Fruit fly (Drosophila melanogaster) whole organism, embryonic: ENCODE results near the gene CG9117.

Experiments used
- Bdp1 ChIP-seq: fragments of 200-800 bp; sonication (Bioruptor generic); optimal IDR thresholded peaks from 3 replicates; lab custom pipeline; 2016; ENCODE audit warnings: missing biosample characterization, missing genetic modification characterization
- CG10979 ChIP-seq: fragments of 200-800 bp; sonication (Bioruptor generic); optimal IDR thresholded peaks from 2 replicates; lab custom pipeline; 2018; ENCODE audit warnings: missing biosample characterization, mild to moderate bottlenecking, missing genetic modification characterization, moderate library complexity
- CG11504 ChIP-seq: fragments of 200-800 bp; sonication (Bioruptor generic); optimal IDR thresholded peaks from 3 replicates; lab custom pipeline; 2019; ENCODE audit warnings: missing biosample characterization, mild to moderate bottlenecking, missing genetic modification characterization, moderate library complexity
- CG11560 ChIP-seq: fragments of 200-800 bp; sonication (Bioruptor generic); IDR thresholded peaks from 3 replicates; pipeline ENCODE4 v1.3.6; 2022; ENCODE audit warnings: missing biosample characterization, missing genetic modification characterization
- CG13123 ChIP-seq: fragments of 200-800 bp; sonication (Bioruptor generic); optimal IDR thresholded peaks from 2 replicates; lab custom pipeline; 2016; ENCODE audit warnings: missing biosample characterization, missing genetic modification characterization
- CG13287 ChIP-seq: fragments of 200-800 bp; sonication (Bioruptor generic); IDR thresholded peaks from 2 replicates; pipeline ENCODE4 v1.3.6; 2022; ENCODE audit warnings: missing biosample characterization, missing genetic modification characterization; ENCODE audit not compliant: partially characterized antibody
- CG13775 ChIP-seq: fragments of 200-800 bp; sonication (Bioruptor generic); optimal IDR thresholded peaks from 3 replicates; lab custom pipeline; 2017; ENCODE audit warnings: missing biosample characterization, mild to moderate bottlenecking, missing genetic modification characterization
- CG15269 ChIP-seq: fragments of 200-800 bp; sonication (Bioruptor generic); optimal IDR thresholded peaks from 2 replicates; lab custom pipeline; 2018; ENCODE audit warnings: missing biosample characterization, mild to moderate bottlenecking, missing genetic modification characterization, moderate library complexity
- CG15696 ChIP-seq: fragments of 200-800 bp; sonication (Bioruptor generic); optimal IDR thresholded peaks from 2 replicates; lab custom pipeline; 2019; ENCODE audit warnings: missing biosample characterization, mild to moderate bottlenecking, missing genetic modification characterization, moderate library complexity
- CG17328 ChIP-seq: fragments of 200-800 bp; sonication (Bioruptor generic); IDR thresholded peaks from 2 replicates; pipeline ENCODE4 v1.3.6; 2022; ENCODE audit warnings: missing biosample characterization, missing genetic modification characterization
- CG17568 ChIP-seq: fragments of 200-800 bp; sonication (Bioruptor generic); optimal IDR thresholded peaks from 2 replicates; lab custom pipeline; 2018; ENCODE audit warnings: missing biosample characterization, mild to moderate bottlenecking, missing genetic modification characterization, moderate library complexity
- CG17829 ChIP-seq: fragments of 200-800 bp; optimal IDR thresholded peaks from 2 replicates; lab custom pipeline; 2019; ENCODE audit warnings: missing biosample characterization, mild to moderate bottlenecking, missing genetic modification characterization, moderate library complexity
- CG1792 ChIP-seq: fragments of 200-800 bp; sonication (Bioruptor generic); optimal IDR thresholded peaks from 2 replicates; lab custom pipeline; 2016; ENCODE audit warnings: missing biosample characterization, missing genetic modification characterization
- CG30403 ChIP-seq: fragments of 200-800 bp; sonication (Bioruptor generic); optimal IDR thresholded peaks from 3 replicates; lab custom pipeline; 2016; ENCODE audit warnings: missing biosample characterization, missing genetic modification characterization
- CG31365 ChIP-seq: fragments of 200-800 bp; sonication (Bioruptor generic); optimal IDR thresholded peaks from 2 replicates; lab custom pipeline; 2018; ENCODE audit warnings: missing biosample characterization, mild to moderate bottlenecking, missing genetic modification characterization
- CG32767 ChIP-seq: fragments of 200-800 bp; sonication (Bioruptor generic); IDR thresholded peaks from 2 replicates; pipeline ENCODE4 v1.3.6; 2022; ENCODE audit warnings: missing biosample characterization, missing genetic modification characterization
- CG34376 ChIP-seq: fragments of 200-800 bp; sonication (Bioruptor generic); optimal IDR thresholded peaks from 2 replicates; lab custom pipeline; 2018; ENCODE audit warnings: missing biosample characterization, mild to moderate bottlenecking, missing genetic modification characterization
- CG3726 ChIP-seq: fragments of 200-800 bp; sonication (Bioruptor generic); IDR thresholded peaks from 3 replicates; pipeline ENCODE4, ENCODE4 v1.3.6; 2022; ENCODE audit warnings: missing biosample characterization, missing genetic modification characterization
- CG3838 ChIP-seq: fragments of 200-800 bp; sonication (Bioruptor generic); optimal IDR thresholded peaks from 3 replicates; lab custom pipeline; 2016; ENCODE audit warnings: missing biosample characterization, missing genetic modification characterization
- CG4707 ChIP-seq: fragments of 200-800 bp; sonication (Bioruptor generic); optimal IDR thresholded peaks from 2 replicates; lab custom pipeline; 2018; ENCODE audit warnings: missing biosample characterization, mild to moderate bottlenecking, missing genetic modification characterization, moderate library complexity
- CG4854 ChIP-seq: fragments of 200-800 bp; sonication (Bioruptor generic); optimal IDR thresholded peaks from 2 replicates; lab custom pipeline; 2016; ENCODE audit warnings: missing biosample characterization, missing genetic modification characterization, inconsistent platforms
- CG8478 ChIP-seq: fragments of >200 bp; optimal IDR thresholded peaks from 2 replicates; lab custom pipeline; 2018
- CG9727 ChIP-seq: fragments of 200-800 bp; sonication (Bioruptor generic); optimal IDR thresholded peaks from 3 replicates; lab custom pipeline; 2017; ENCODE audit warnings: missing biosample characterization, mild to moderate bottlenecking, missing genetic modification characterization
- CrebB ChIP-seq: fragments of 200-800 bp; sonication (Bioruptor generic); optimal IDR thresholded peaks from 3 replicates; lab custom pipeline; 2018; ENCODE audit warnings: missing biosample characterization, mild to moderate bottlenecking, missing genetic modification characterization
- Dip3 ChIP-seq: fragments of 200-800 bp; sonication (Bioruptor generic); optimal IDR thresholded peaks from 3 replicates; lab custom pipeline; 2016; ENCODE audit warnings: missing biosample characterization, missing genetic modification characterization
- Eip74EF ChIP-seq, 2 experiments: fragments of 200-800 bp in 1 of 2; fragments of >200 bp in 1 of 2; sonication (Bioruptor generic) in 1 of 2; optimal IDR thresholded peaks; 2 replicates each; lab custom pipeline; 2017 to 2019; ENCODE audit warnings: missing biosample characterization in 2 of 2, missing genetic modification characterization in 2 of 2, mild to moderate bottlenecking in 1 of 2, moderate library complexity in 1 of 2
- GATAe ChIP-seq: fragments of 200-800 bp; sonication (Bioruptor generic); conservative IDR thresholded peaks from 2 replicates; pipeline ENCODE4 v1.3.6; 2022; ENCODE audit warnings: missing biosample characterization, missing genetic modification characterization
- Gug ChIP-seq: fragments of 200-800 bp; sonication (Bioruptor generic); IDR thresholded peaks from 4 replicates; pipeline ENCODE4 v1.3.6; 2022; ENCODE audit warnings: missing biosample characterization, missing genetic modification characterization
- HLH4C ChIP-seq: fragments of 200-800 bp; sonication (Bioruptor generic); IDR thresholded peaks from 3 replicates; pipeline ENCODE4 v1.3.6; 2022; ENCODE audit warnings: missing biosample characterization, missing genetic modification characterization; ENCODE audit not compliant: partially characterized antibody
- Hsf ChIP-seq: fragments of 200-800 bp; sonication (Bioruptor generic); optimal IDR thresholded peaks from 3 replicates; lab custom pipeline; 2016; ENCODE audit warnings: missing biosample characterization, missing genetic modification characterization
- NC2α ChIP-seq: fragments of 200-800 bp; sonication (Bioruptor generic); optimal IDR thresholded peaks from 2 replicates; lab custom pipeline; 2016; ENCODE audit warnings: missing biosample characterization, missing genetic modification characterization
- Nf-YB ChIP-seq: fragments of 200-800 bp; sonication (Bioruptor generic); optimal IDR thresholded peaks from 3 replicates; lab custom pipeline; 2019; ENCODE audit warnings: missing biosample characterization, mild to moderate bottlenecking, missing genetic modification characterization, moderate library complexity
- Scr ChIP-seq: fragments of 200-800 bp; sonication (Bioruptor generic); IDR thresholded peaks from 2 replicates; pipeline ENCODE4 v1.3.6; 2022; ENCODE audit warnings: missing biosample characterization, missing genetic modification characterization; ENCODE audit not compliant: partially characterized antibody
- Sry-β ChIP-seq: fragments of 200-800 bp; sonication (Bioruptor generic); optimal IDR thresholded peaks from 2 replicates; lab custom pipeline; 2018; ENCODE audit warnings: missing biosample characterization, mild to moderate bottlenecking, missing genetic modification characterization, moderate library complexity
- ac ChIP-seq: fragments of 200-800 bp; sonication (Bioruptor generic); optimal IDR thresholded peaks from 3 replicates; lab custom pipeline; 2017; ENCODE audit warnings: missing biosample characterization, mild to moderate bottlenecking, missing genetic modification characterization
- amos ChIP-seq: fragments of 200-800 bp; sonication (Bioruptor generic); IDR thresholded peaks from 2 replicates; pipeline ENCODE4 v1.3.6; 2022; ENCODE audit warnings: missing biosample characterization, missing genetic modification characterization; ENCODE audit not compliant: partially characterized antibody
- caup ChIP-seq: fragments of 200-800 bp; sonication (Bioruptor generic); optimal IDR thresholded peaks from 3 replicates; lab custom pipeline; 2017; ENCODE audit warnings: missing biosample characterization, mild to moderate bottlenecking, missing genetic modification characterization, moderate library complexity; ENCODE audit not compliant: severe bottlenecking
- chinmo ChIP-seq: fragments of 200-800 bp; sonication (Bioruptor generic); IDR thresholded peaks from 4 replicates; pipeline ENCODE4 v1.3.6; 2022; ENCODE audit warnings: missing biosample characterization, missing genetic modification characterization; ENCODE audit not compliant: partially characterized antibody
- crol ChIP-seq: fragments of 200-800 bp; sonication (Bioruptor generic); IDR thresholded peaks from 2 replicates; pipeline ENCODE4 v1.3.6; 2022; ENCODE audit warnings: missing biosample characterization, missing genetic modification characterization
- fru ChIP-seq: fragments of >200 bp; optimal IDR thresholded peaks from 2 replicates; lab custom pipeline; 2017
- gcm ChIP-seq: fragments of 200-800 bp; sonication (Bioruptor generic); optimal IDR thresholded peaks from 2 replicates; lab custom pipeline; 2019; ENCODE audit warnings: missing biosample characterization, mild to moderate bottlenecking, missing genetic modification characterization, moderate library complexity
- klu ChIP-seq: fragments of 200-800 bp; sonication (Bioruptor generic); IDR thresholded peaks from 2 replicates; pipeline ENCODE4 v1.3.6; 2022; ENCODE audit warnings: missing biosample characterization, missing genetic modification characterization
- luna ChIP-seq: fragments of 200-800 bp; sonication (Bioruptor generic); optimal IDR thresholded peaks from 2 replicates; lab custom pipeline; 2016; ENCODE audit warnings: missing biosample characterization, missing genetic modification characterization
- mirr ChIP-seq: fragments of 200-800 bp; sonication (Bioruptor generic); optimal IDR thresholded peaks from 3 replicates; lab custom pipeline; 2018; ENCODE audit warnings: missing biosample characterization, mild to moderate bottlenecking, missing genetic modification characterization
- onecut ChIP-seq: fragments of 200-800 bp; sonication (Bioruptor generic); IDR thresholded peaks from 2 replicates; pipeline ENCODE4 v1.3.6; 2022; ENCODE audit warnings: missing biosample characterization, missing genetic modification characterization
- pita ChIP-seq: fragments of 200-800 bp; sonication (Bioruptor generic); optimal IDR thresholded peaks from 2 replicates; lab custom pipeline; 2017; ENCODE audit warnings: missing biosample characterization, mild to moderate bottlenecking, missing genetic modification characterization
- slbo ChIP-seq: fragments of 200-800 bp; sonication (Bioruptor generic); IDR thresholded peaks from 2 replicates; pipeline ENCODE4 v1.3.6; 2022; ENCODE audit warnings: missing biosample characterization, missing genetic modification characterization
- wor ChIP-seq: fragments of 200-800 bp; sonication (Bioruptor generic); IDR thresholded peaks from 2 replicates; pipeline ENCODE4 v1.3.6; 2022; ENCODE audit warnings: missing biosample characterization, missing genetic modification characterization
- z ChIP-seq: fragments of 200-800 bp; sonication (Bioruptor generic); IDR thresholded peaks from 3 replicates; pipeline ENCODE4 v1.3.6; 2022; ENCODE audit warnings: missing biosample characterization, missing genetic modification characterization

Gene CG9117

dm6 chr2L:5997609-5998229 lies 40.0 kb downstream of the CG9117 start (continued):
- TF ChIP-seq Sry-β (GFP tag; lab: Kevin White, UChicago) = peak; percentile 45
- TF ChIP-seq CG17568 = no peak
- no peak for TF ChIP-seq CG11560
- TF ChIP-seq Hsf (GFP tag; lab: Kevin White, UChicago) = no peak
- peak; percentile 59 for TF ChIP-seq CG4707 (GFP tag; lab: Kevin White, UChicago)
- no peak for TF ChIP-seq crol (GFP tag; lab: Robert Waterston, UW)
- TF ChIP-seq CG1792 (GFP tag; lab: Kevin White, UChicago) = peak; percentile 16
- no peak for TF ChIP-seq NC2α
- TF ChIP-seq gcm (GFP tag; lab: Kevin White, UChicago) = peak; percentile 57
- TF ChIP-seq Eip74EF (GFP tag; optimal IDR thresholded peaks at IDR 0.05; lab: Kevin White, UChicago) = peak in 1 of 2 experiments; percentile 51
- no peak for TF ChIP-seq CG13287 (GFP tag; lab: Robert Waterston, UW)
- TF ChIP-seq caup (GFP tag; lab: Kevin White, UChicago) = peak; percentile 87
- TF ChIP-seq Dip3 = peak; percentile 14
- TF ChIP-seq z (GFP tag; lab: Robert Waterston, UW) = no peak
- TF ChIP-seq CG13123 (GFP tag; lab: Kevin White, UChicago) = no peak
- TF ChIP-seq CG31365 (tag; lab: Kevin White, UChicago) = peak; percentile 74
- no peak for TF ChIP-seq fru (lab: Kevin White, UChicago)
- no peak for TF ChIP-seq wor (GFP tag; lab: Robert Waterston, UW)
- TF ChIP-seq amos (GFP tag; lab: Robert Waterston, UW) = no peak
- no peak for TF ChIP-seq CG11504 (tag; lab: Kevin White, UChicago)
- peak; percentile 69 for TF ChIP-seq onecut (GFP tag; lab: Robert Waterston, UW)
- TF ChIP-seq Bdp1 (GFP tag; lab: Kevin White, UChicago) = no peak
- TF ChIP-seq luna (GFP tag; lab: Kevin White, UChicago) = no peak
- peak; percentile 26; the same call in 1 of the 2 replicates for TF ChIP-seq CG17328 (GFP tag; lab: Robert Waterston, UW)
- TF ChIP-seq CrebB = peak; percentile 48
- peak; percentile 20 for TF ChIP-seq CG13775 (GFP tag; lab: Kevin White, UChicago)
- peak; percentile 37 for TF ChIP-seq CG10979 (tag; lab: Kevin White, UChicago)
- TF ChIP-seq chinmo (GFP tag; lab: Robert Waterston, UW) = no peak
- peak; percentile 82 for TF ChIP-seq CG34376
- TF ChIP-seq CG9727 = peak; percentile 67
- TF ChIP-seq klu (GFP tag; lab: Robert Waterston, UW) = no peak
- peak; percentile 11 for TF ChIP-seq CG17829
- TF ChIP-seq CG3838 (GFP tag; lab: Kevin White, UChicago) = no peak
- TF ChIP-seq CG30403 (GFP tag; lab: Kevin White, UChicago) = no peak
- peak; percentile 39 for TF ChIP-seq Nf-YB (GFP tag; lab: Kevin White, UChicago)
- TF ChIP-seq CG32767 (GFP tag; lab: Robert Waterston, UW) = peak; percentile 52
- no peak for TF ChIP-seq CG8478 (lab: Kevin White, UChicago)
- no peak for TF ChIP-seq GATAe (GFP tag; lab: Robert Waterston, UW)
- TF ChIP-seq CG15696 (tag; lab: Kevin White, UChicago) = peak; percentile 20
- no peak for TF ChIP-seq CG15269 (tag; lab: Kevin White, UChicago)
- TF ChIP-seq Scr = no peak
- TF ChIP-seq CG3726 = no peak
- TF ChIP-seq pita (GFP tag; lab: Kevin White, UChicago) = no peak
- peak; percentile 63 for TF ChIP-seq mirr (GFP tag; lab: Kevin White, UChicago)
- TF ChIP-seq slbo (GFP tag; lab: Robert Waterston, UW) = no peak
- no peak for TF ChIP-seq Gug
- TF ChIP-seq CG4854 (GFP tag; lab: Kevin White, UChicago) = no peak
- peak; percentile 6 for TF ChIP-seq ac (GFP tag; lab: Kevin White, UChicago)
- TF ChIP-seq HLH4C (GFP tag; lab: Robert Waterston, UW) = no peak
- TF ChIP-seq, all 482 proteins: peak for 181
